Worm (Caenorhabditis elegans) whole organism, L3 larva: ENCODE measurements around the gene T28H10.2.
A peak's percentile ranks its signal among the peaks of the same experiment; 100 is the strongest.

Experiments
- R02D3.7 ChIP-seq: fragments of 150-350 bp; optimal IDR thresholded peaks from 2 replicates; lab custom pipeline; 2014; ENCODE audit warnings: missing biosample characterization, missing genetic modification characterization
- ZK546.5 ChIP-seq: sonication (generic microtip); optimal IDR thresholded peaks from 2 replicates; lab custom pipeline; 2017; ENCODE audit warnings: missing biosample characterization, missing genetic modification characterization
- aly-2 ChIP-seq: fragments of 150-350 bp; optimal IDR thresholded peaks from 2 replicates; lab custom pipeline; 2014; ENCODE audit warnings: missing biosample characterization, missing genetic modification characterization
- ama-1 ChIP-seq: fragments of 150-350 bp; optimal IDR thresholded peaks from 2 replicates; lab custom pipeline; 2018
- ceh-16 ChIP-seq: sonication (generic microtip); optimal IDR thresholded peaks from 2 replicates; lab custom pipeline; 2017; ENCODE audit warnings: missing biosample characterization, missing genetic modification characterization
- ceh-28 ChIP-seq: fragments of 150-350 bp; optimal IDR thresholded peaks from 2 replicates; lab custom pipeline; 2014; ENCODE audit warnings: missing biosample characterization, missing genetic modification reagents, missing genetic modification characterization
- ceh-9 ChIP-seq: sonication (generic microtip); optimal IDR thresholded peaks from 2 replicates; lab custom pipeline; 2018; ENCODE audit warnings: missing biosample characterization, missing genetic modification characterization
- daf-12 ChIP-seq: fragments of 150-350 bp; optimal IDR thresholded peaks from 2 replicates; lab custom pipeline; 2014; ENCODE audit warnings: missing biosample characterization, missing genetic modification reagents, missing genetic modification characterization
- egl-5 ChIP-seq: fragments of 150-350 bp; optimal IDR thresholded peaks from 2 replicates; lab custom pipeline; 2017; ENCODE audit warnings: missing biosample characterization, missing genetic modification reagents, missing genetic modification characterization, inconsistent platforms
- elt-1 ChIP-seq: fragments of 150-350 bp; optimal IDR thresholded peaks from 2 replicates; lab custom pipeline; 2014; ENCODE audit warnings: missing biosample characterization, missing genetic modification characterization
- elt-2 ChIP-seq: sonication (generic microtip); optimal IDR thresholded peaks from 2 replicates; lab custom pipeline; 2016; ENCODE audit warnings: missing genetic modification reagents, mild to moderate bottlenecking, missing genetic modification characterization, missing compliant biosample characterization
- elt-3 ChIP-seq, 3 experiments: fragments of 150-350 bp in 1 of 3; sonication (generic microtip) in 2 of 3; optimal IDR thresholded peaks; 2 replicates in 2 of 3; 4 replicates in 1 of 3; lab custom pipeline; 2014 to 2017; ENCODE audit warnings: missing biosample characterization in 3 of 3, missing genetic modification characterization in 3 of 3
- fkh-10 ChIP-seq: sonication (generic microtip); optimal IDR thresholded peaks from 2 replicates; lab custom pipeline; 2017; ENCODE audit warnings: missing biosample characterization, missing genetic modification reagents, missing genetic modification characterization
- fos-1 ChIP-seq: fragments of 150-350 bp; optimal IDR thresholded peaks from 2 replicates; lab custom pipeline; 2014; ENCODE audit warnings: missing biosample characterization, missing genetic modification characterization
- hmg-11 ChIP-seq: sonication (generic microtip); optimal IDR thresholded peaks from 2 replicates; lab custom pipeline; 2016; ENCODE audit warnings: missing genetic modification characterization, missing compliant biosample characterization
- jun-1 ChIP-seq: fragments of 150-350 bp; optimal IDR thresholded peaks from 2 replicates; lab custom pipeline; 2014; ENCODE audit warnings: missing biosample characterization, missing genetic modification reagents, missing genetic modification characterization
- lin-15B ChIP-seq: fragments of 150-350 bp; optimal IDR thresholded peaks from 2 replicates; lab custom pipeline; 2014; ENCODE audit warnings: missing biosample characterization, missing genetic modification characterization
- lin-39 ChIP-seq: fragments of 150-350 bp; optimal IDR thresholded peaks from 2 replicates; lab custom pipeline; 2018; ENCODE audit warnings: missing biosample characterization, missing genetic modification reagents, missing genetic modification characterization
- nfya-1 ChIP-seq: sonication (generic microtip); optimal IDR thresholded peaks from 2 replicates; lab custom pipeline; 2017; ENCODE audit warnings: missing genetic modification characterization, mild to moderate bottlenecking, missing compliant biosample characterization, antibody characterized with exemption, moderate library complexity; ENCODE audit not compliant: insufficient read depth
- nhr-23 ChIP-seq: fragments of 150-350 bp; optimal IDR thresholded peaks from 2 replicates; lab custom pipeline; 2014; ENCODE audit warnings: missing biosample characterization, missing genetic modification reagents, missing genetic modification characterization
- nhr-237 ChIP-seq: fragments of 150-350 bp; optimal IDR thresholded peaks from 2 replicates; lab custom pipeline; 2014; ENCODE audit warnings: missing biosample characterization, missing genetic modification characterization
- nhr-25 ChIP-seq: sonication (generic microtip); optimal IDR thresholded peaks from 2 replicates; lab custom pipeline; 2017; ENCODE audit warnings: missing biosample characterization, missing genetic modification characterization
- nhr-28 ChIP-seq: fragments of 150-350 bp; optimal IDR thresholded peaks from 2 replicates; lab custom pipeline; 2014; ENCODE audit warnings: missing biosample characterization, missing genetic modification characterization
- nhr-43 ChIP-seq: sonication (generic microtip); optimal IDR thresholded peaks from 2 replicates; lab custom pipeline; 2016; ENCODE audit warnings: mild to moderate bottlenecking, missing genetic modification characterization, missing compliant biosample characterization; ENCODE audit not compliant: poor library complexity, severe bottlenecking
- nhr-67 ChIP-seq: fragments of 150-350 bp; optimal IDR thresholded peaks from 2 replicates; lab custom pipeline; 2014; ENCODE audit warnings: missing biosample characterization, missing genetic modification characterization
- nhr-76 ChIP-seq: fragments of 150-350 bp; sonication (generic microtip); optimal IDR thresholded peaks from 5 replicates; lab custom pipeline; 2014; ENCODE audit warnings: missing biosample characterization, missing genetic modification characterization
- pha-4 ChIP-seq: fragments of 150-350 bp; optimal IDR thresholded peaks from 2 replicates; lab custom pipeline; 2014; ENCODE audit warnings: missing biosample characterization, missing genetic modification reagents, missing genetic modification characterization
- pqm-1 ChIP-seq: fragments of 150-350 bp; optimal IDR thresholded peaks from 2 replicates; lab custom pipeline; 2017; ENCODE audit warnings: missing biosample characterization, missing genetic modification characterization, inconsistent platforms
- sea-2 ChIP-seq: fragments of 150-350 bp; sonication (generic microtip); optimal IDR thresholded peaks from 4 replicates; lab custom pipeline; 2014; ENCODE audit warnings: missing biosample characterization, missing genetic modification reagents, missing genetic modification characterization
- skn-1 ChIP-seq: fragments of 150-350 bp; optimal IDR thresholded peaks from 2 replicates; lab custom pipeline; 2014; ENCODE audit warnings: missing biosample characterization, missing genetic modification characterization
- snpc-4 ChIP-seq: fragments of 150-350 bp; optimal IDR thresholded peaks from 2 replicates; lab custom pipeline; 2014; ENCODE audit warnings: missing biosample characterization, missing genetic modification characterization
- tbx-2 ChIP-seq: sonication (generic microtip); optimal IDR thresholded peaks from 2 replicates; lab custom pipeline; 2016; ENCODE audit warnings: mild to moderate bottlenecking, missing genetic modification characterization, missing compliant biosample characterization
- unc-39 ChIP-seq: sonication (generic microtip); optimal IDR thresholded peaks from 4 replicates; lab custom pipeline; 2017; ENCODE audit warnings: missing biosample characterization, missing genetic modification characterization
- unc-62 ChIP-seq: fragments of 150-350 bp; sonication (generic microtip); optimal IDR thresholded peaks from 4 replicates; lab custom pipeline; 2014; ENCODE audit warnings: missing biosample characterization, missing genetic modification reagents, missing genetic modification characterization
- ztf-4 ChIP-seq: fragments of 150-350 bp; optimal IDR thresholded peaks from 2 replicates; lab custom pipeline; 2014; ENCODE audit warnings: missing biosample characterization, missing genetic modification characterization

T28H10.2 gene

DNA sequence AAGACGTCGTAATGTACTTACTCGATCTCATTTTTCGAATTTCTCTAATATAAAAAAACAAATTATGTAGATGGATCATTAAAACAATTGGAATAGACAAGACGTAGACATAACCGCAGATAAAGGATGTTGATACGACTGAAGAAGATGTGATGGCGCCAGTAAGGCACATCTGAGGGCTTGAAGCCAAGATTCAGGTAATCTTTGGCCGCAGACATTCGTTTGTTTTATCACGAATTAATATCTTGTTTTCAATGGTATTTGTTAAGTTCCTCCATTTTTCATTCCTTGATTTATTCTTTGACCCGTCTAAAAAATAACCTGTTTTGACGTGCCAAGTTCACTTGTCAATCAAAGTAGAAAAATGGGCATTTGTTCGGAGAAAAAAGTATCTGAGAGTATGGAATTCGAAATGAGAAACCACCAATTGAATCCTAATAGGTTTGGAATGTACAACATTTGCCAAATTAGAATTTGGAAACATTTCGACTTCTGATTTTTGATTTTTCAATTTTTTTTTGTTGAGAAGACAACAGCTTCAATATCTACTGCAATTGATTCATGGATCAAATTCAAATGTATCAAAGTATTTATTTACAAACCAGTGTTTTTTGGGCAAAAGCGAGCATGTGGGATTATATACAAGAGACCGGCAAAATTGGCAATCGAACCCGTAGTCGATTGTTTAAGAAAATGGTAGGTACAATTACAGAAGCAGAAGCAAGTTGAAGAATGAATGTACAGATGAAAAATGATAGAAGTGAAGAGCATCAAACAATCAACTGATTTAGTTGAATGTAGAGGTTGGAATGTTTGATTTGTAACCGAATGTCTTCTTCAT, 39.1 kb upstream of the T28H10.2 start:
- no peak for TF ChIP-seq hmg-11 (tag; lab: Kevin White, UChicago)
- no peak for TF ChIP-seq jun-1
- peak in 1 of 3 experiments; percentile 62 for TF ChIP-seq elt-3 (tag; optimal IDR thresholded peaks at IDR 0.05; lab: Kevin White, UChicago)
- TF ChIP-seq unc-39 (tag; lab: Kevin White, UChicago) = no peak
- TF ChIP-seq unc-62 (GFP tag; lab: Kevin White, UChicago) = peak; percentile 10
- TF ChIP-seq nhr-25 = peak; percentile 43
- TF ChIP-seq fos-1 (tag; lab: Kevin White, UChicago) = no peak
- TF ChIP-seq egl-5 (tag; lab: Kevin White, UChicago) = no peak
- peak; percentile 3 for TF ChIP-seq tbx-2 (tag; lab: Kevin White, UChicago)
- peak; percentile 80 for TF ChIP-seq ama-1 (lab: Kevin White, UChicago)
- TF ChIP-seq snpc-4 (tag; lab: Kevin White, UChicago) = no peak
- no peak for TF ChIP-seq elt-2 (tag; lab: Kevin White, UChicago)
- no peak for TF ChIP-seq nhr-67 (tag; lab: Kevin White, UChicago)
- TF ChIP-seq nhr-76 = peak; percentile 58
- peak; percentile 66 for TF ChIP-seq nhr-43 (tag; lab: Kevin White, UChicago)
- TF ChIP-seq nfya-1 (tag; lab: Kevin White, UChicago) = peak; percentile 8
- TF ChIP-seq lin-15B (tag; lab: Kevin White, UChicago) = no peak
- TF ChIP-seq R02D3.7 (tag; lab: Kevin White, UChicago) = no peak
- no peak for TF ChIP-seq pha-4 (tag; lab: Kevin White, UChicago)
- no peak for TF ChIP-seq pqm-1 (tag; lab: Kevin White, UChicago)
- no peak for TF ChIP-seq ceh-16
- no peak for TF ChIP-seq lin-39 (tag; lab: Kevin White, UChicago)
- TF ChIP-seq skn-1 = no peak
- TF ChIP-seq daf-12 (tag; lab: Kevin White, UChicago) = no peak
- peak; percentile 80 for TF ChIP-seq nhr-28 (tag; lab: Kevin White, UChicago)
- TF ChIP-seq ceh-28 = no peak
- TF ChIP-seq nhr-237 = no peak
- no peak for TF ChIP-seq sea-2

DNA sequence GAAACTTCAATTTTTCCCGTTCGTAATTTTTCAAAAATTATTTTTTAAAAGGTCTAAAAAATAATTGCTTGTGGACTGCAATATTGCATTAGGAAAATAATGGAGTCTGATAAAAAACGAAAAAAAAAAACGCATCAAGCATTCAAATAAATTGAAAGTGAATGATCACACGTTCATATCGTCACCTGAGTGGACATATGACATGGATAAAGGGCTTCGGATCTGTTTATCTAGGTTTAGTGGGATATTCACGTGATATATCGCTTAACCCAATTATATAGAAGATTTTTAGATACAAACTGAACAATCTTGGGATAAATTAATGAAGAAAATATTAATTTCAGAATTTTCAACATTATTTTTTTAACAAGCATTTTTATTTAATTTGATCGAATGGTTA, 38.0 kb upstream of the T28H10.2 start:
- peak; percentile 29 for TF ChIP-seq nhr-43 (tag; lab: Kevin White, UChicago)
- TF ChIP-seq elt-2 (tag; lab: Kevin White, UChicago) = no peak
- no peak for TF ChIP-seq lin-39 (tag; lab: Kevin White, UChicago)
- peak; percentile 59 for TF ChIP-seq nhr-23 (tag; lab: Kevin White, UChicago)
- TF ChIP-seq elt-1 (tag; lab: Kevin White, UChicago) = no peak
- TF ChIP-seq, all 47 proteins: peak for 2

DNA sequence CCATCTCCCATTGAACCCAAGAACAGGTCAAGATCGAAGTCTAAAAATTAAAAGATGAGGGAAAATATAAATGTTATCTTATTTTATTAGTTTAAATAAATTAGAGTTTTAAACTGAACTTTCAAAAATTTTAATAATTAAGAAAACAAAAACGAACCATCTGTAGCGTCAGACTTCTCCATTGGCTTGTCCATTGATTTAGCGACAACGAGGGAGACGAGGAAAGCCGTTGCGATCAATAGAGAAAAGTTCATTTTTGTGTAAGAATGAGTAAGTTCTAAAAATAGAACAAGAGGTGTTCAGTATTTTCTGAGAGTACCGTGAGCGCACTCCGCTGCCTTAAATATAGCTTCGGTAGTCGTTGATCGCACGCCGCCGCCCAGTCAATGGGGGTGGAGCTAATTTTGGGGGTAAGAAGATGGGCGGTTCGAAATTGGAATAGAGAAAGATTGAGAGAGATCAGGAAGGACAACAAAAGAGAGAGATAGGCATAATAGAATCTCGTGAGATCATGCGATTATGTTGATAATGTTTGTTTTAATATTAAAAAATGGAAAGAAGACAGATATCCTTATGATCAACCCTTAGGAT, 37.4 kb upstream of the T28H10.2 start, which contains the start of gene F45D3.3:
Gene F45D3.3, minus strand, starts transcription at position 350 of the 591 bp plus-strand sequence.
- TF ChIP-seq nhr-67 (tag; lab: Kevin White, UChicago) (no peak), ceh-9 (tag; lab: Kevin White, UChicago) (no peak), nhr-43 (tag; lab: Kevin White, UChicago) (peak; percentile 55), sea-2 (no peak), elt-3 (tag; optimal IDR thresholded peaks at IDR 0.05; lab: Kevin White, UChicago) (no peak), nhr-23 (tag; lab: Kevin White, UChicago) (peak; percentile 80), hmg-11 (tag; lab: Kevin White, UChicago) (no peak), ama-1 (lab: Kevin White, UChicago) (peak; percentile 91), unc-62 (GFP tag; lab: Kevin White, UChicago) (no peak), nhr-28 (tag; lab: Kevin White, UChicago) (no peak), ztf-4 (tag; lab: Kevin White, UChicago) (no peak), ZK546.5 (no peak), daf-12 (tag; lab: Kevin White, UChicago) (no peak), aly-2 (tag; lab: Kevin White, UChicago) (no peak), egl-5 (tag; lab: Kevin White, UChicago) (no peak), fkh-10 (GFP tag; lab: Kevin White, UChicago) (no peak), jun-1 (no peak), nfya-1 (tag; lab: Kevin White, UChicago) (peak; percentile 31), nhr-25 (peak; percentile 35), fos-1 (tag; lab: Kevin White, UChicago) (no peak)
